Fruit fly (Drosophila melanogaster): ENCODE data around the gene CG18048.

CG18048 gene

DNA sequence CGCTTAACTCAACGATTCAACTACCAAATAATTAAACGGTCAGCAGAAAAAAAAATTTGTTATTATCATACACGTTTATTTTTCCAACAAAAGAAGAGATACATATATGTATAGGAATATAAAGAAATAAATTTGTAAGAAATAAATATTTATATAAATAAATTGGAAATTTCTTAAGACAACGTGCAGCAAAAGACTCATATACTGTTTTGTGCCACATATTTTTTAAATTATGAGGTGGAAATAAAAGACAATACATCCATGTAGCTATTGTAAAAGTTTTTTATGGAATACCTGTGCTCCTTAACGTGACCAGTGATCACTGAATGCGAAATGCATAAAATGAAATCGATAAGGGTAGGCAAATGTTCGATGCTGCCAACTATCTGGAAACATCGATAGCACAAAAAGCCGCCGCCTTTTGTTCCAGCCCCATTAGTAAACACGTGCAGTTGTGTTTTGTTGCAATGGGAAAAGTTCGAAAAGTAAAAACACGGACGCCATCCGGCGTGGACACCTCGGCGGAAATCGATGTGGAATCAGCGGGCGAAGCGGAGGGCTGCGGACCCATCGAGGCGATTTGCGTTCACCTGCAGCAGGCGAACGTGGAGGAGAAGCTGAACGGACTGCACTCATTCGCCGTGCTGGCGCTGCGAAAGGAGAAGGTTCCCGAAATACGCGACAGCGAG is 22.8 kb downstream of the CG18048 start, which contains the start of gene CG10286 (continued):
- TF ChIP-seq CG6791 (GFP tag; IDR thresholded peaks at IDR 0.05; ENCODE audit: partially characterized antibody) (peak; percentile 79), CG15479 (GFP tag; optimal IDR thresholded peaks at IDR 0.05) (no peak), chinmo (GFP tag; IDR thresholded peaks at IDR 0.05; ENCODE audit: partially characterized antibody) (peak; percentile 77; the same call in 1 of the 4 replicates), CG12155 (GFP tag; optimal IDR thresholded peaks at IDR 0.05) (no peak), dati (GFP tag; IDR thresholded peaks at IDR 0.05) (no peak), HLH3B (GFP tag; IDR thresholded peaks at IDR 0.05) (peak; percentile 17; the same call in 1 of the 2 replicates), CG10267 (tag; optimal IDR thresholded peaks at IDR 0.05) (peak; percentile 55), wor (GFP tag; IDR thresholded peaks at IDR 0.05) (no peak), H2.0 (GFP tag; IDR thresholded peaks at IDR 0.05) (peak; percentile 31; the same call in 1 of the 2 replicates), Deaf1 (tag; optimal IDR thresholded peaks at IDR 0.05) (no peak), CG13624 (GFP tag; optimal IDR thresholded peaks at IDR 0.05) (peak; percentile 13), CG17568 (GFP tag; optimal IDR thresholded peaks at IDR 0.05) (no peak), CG3995 (GFP tag; optimal IDR thresholded peaks at IDR 0.05) (peak; percentile 98), CG11560 (tag; IDR thresholded peaks at IDR 0.05) (no peak), Mad (GFP tag; optimal IDR thresholded peaks at IDR 0.05) (no peak), Jarid2 (GFP tag; optimal IDR thresholded peaks at IDR 0.05) (peak; percentile 23), CG8281 (tag; optimal IDR thresholded peaks at IDR 0.05) (no peak), hbn (GFP tag; IDR thresholded peaks at IDR 0.05; ENCODE audit: partially characterized antibody) (peak; percentile 50), Lhr (GFP tag; optimal IDR thresholded peaks at IDR 0.05) (no peak), CHES-1-like (GFP tag; optimal IDR thresholded peaks at IDR 0.05) (peak; percentile 29), ttk (GFP tag; IDR thresholded peaks at IDR 0.05) (no peak), CG1529 (GFP tag; optimal IDR thresholded peaks at IDR 0.05) (no peak), Vsx1 (GFP tag; optimal IDR thresholded peaks at IDR 0.05) (no peak), CG7357 (GFP tag; IDR thresholded peaks at IDR 0.05) (0 out of 3 replicates have a peak, but pooled peaks have one; percentile 6), cato (GFP tag; optimal IDR thresholded peaks at IDR 0.05; ENCODE audit: borderline replicate concordance) (no peak), Trl (optimal IDR thresholded peaks at IDR 0.05) (no peak), Trl (GFP tag; optimal IDR thresholded peaks at IDR 0.05) (no peak), CG17186 (GFP tag; optimal IDR thresholded peaks at IDR 0.05) (no peak), Ssrp (tag; optimal IDR thresholded peaks at IDR 0.05) (peak; percentile 31), CG12391 (tag; optimal IDR thresholded peaks at IDR 0.05) (peak; percentile 71), hb (GFP tag; IDR thresholded peaks at IDR 0.05; ENCODE audit: partially characterized antibody) (peak; percentile 13; the same call in 1 of the 3 replicates), zen2 (GFP tag; IDR thresholded peaks at IDR 0.05; ENCODE audit: partially characterized antibody) (peak; percentile 63; the same call in 1 of the 3 replicates), Atf-2 (GFP tag; optimal IDR thresholded peaks at IDR 0.05) (no peak), sd (tag; optimal IDR thresholded peaks at IDR 0.05) (no peak), Scr (GFP tag; IDR thresholded peaks at IDR 0.05; ENCODE audit: partially characterized antibody) (peak; percentile 75), Meics (GFP tag; optimal IDR thresholded peaks at IDR 0.05) (no peak), CG33213 (GFP tag; optimal IDR thresholded peaks at IDR 0.05) (peak; percentile 47), Neu2 (GFP tag; optimal IDR thresholded peaks at IDR 0.05; ENCODE audit: borderline replicate concordance) (no peak), CG11723 (GFP tag; optimal IDR thresholded peaks at IDR 0.05) (no peak), crp (GFP tag; optimal IDR thresholded peaks at IDR 0.05) (no peak), sob (GFP tag; IDR thresholded peaks at IDR 0.05) (peak; percentile 67), lilli (GFP tag; optimal IDR thresholded peaks at IDR 0.05) (peak; percentile 2), stwl (tag; optimal IDR thresholded peaks at IDR 0.05) (peak; percentile 3), phol (tag; optimal IDR thresholded peaks at IDR 0.05) (peak; percentile 30), Bdp1 (GFP tag; optimal IDR thresholded peaks at IDR 0.05) (no peak), salm (tag; optimal IDR thresholded peaks at IDR 0.05) (peak; percentile 23), CG7928 (GFP tag; optimal IDR thresholded peaks at IDR 0.05) (peak; percentile 21), mirr (GFP tag; optimal IDR thresholded peaks at IDR 0.05) (no peak), CG6854 (GFP tag; optimal IDR thresholded peaks at IDR 0.05) (no peak)
